Worm (Caenorhabditis elegans): ENCODE measurements around the gene K11D12.11.

K11D12.11 gene

DNA sequence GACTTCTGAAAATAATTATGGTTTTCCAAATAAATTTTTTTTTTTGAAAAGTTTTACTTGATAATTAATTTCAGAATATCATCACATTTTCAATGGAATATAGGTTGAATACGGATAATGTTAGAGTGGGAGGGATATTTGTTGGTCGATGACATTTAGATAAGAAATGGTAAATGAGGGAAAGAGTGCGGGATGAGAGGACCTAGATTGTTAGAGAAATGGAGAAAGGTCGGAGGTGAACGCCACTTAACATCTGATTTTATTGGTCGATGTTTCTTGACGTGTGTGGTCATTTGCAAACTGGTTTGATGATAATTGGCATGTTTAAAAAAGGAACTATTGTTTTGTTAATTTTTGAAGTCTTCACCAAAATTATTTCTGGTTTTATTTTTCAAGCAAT is 951 bp downstream of the K11D12.11 start:
- TF ChIP-seq ahr-1 (tag; optimal IDR thresholded peaks at IDR 0.05): no peak
- TF ChIP-seq eyg-1 (tag; optimal IDR thresholded peaks at IDR 0.05): no peak
- no peak for TF ChIP-seq hlh-13 (GFP tag; optimal IDR thresholded peaks at IDR 0.05)
- no peak for TF ChIP-seq tbx-2 (tag; optimal IDR thresholded peaks at IDR 0.05)
- TF ChIP-seq sox-2 (GFP tag; IDR thresholded peaks at IDR 0.05): no peak
- no peak for TF ChIP-seq ceh-34 (tag; optimal IDR thresholded peaks at IDR 0.05)
- no peak for TF ChIP-seq ets-4 (tag; optimal IDR thresholded peaks at IDR 0.05)

ce11 chrV:5036364-5036763 is 3.0 kb downstream of the K11D12.11 start, which contains the start of gene K11D12.7:
TSS of gene K11D12.7 (minus strand) at chrV:5036464.
- TF ChIP-seq unc-42 (tag; optimal IDR thresholded peaks at IDR 0.05) (no peak), pag-3 (tag; optimal IDR thresholded peaks at IDR 0.05; ENCODE audit: borderline replicate concordance) (no peak), C38D4.7 (GFP tag; optimal IDR thresholded peaks at IDR 0.05) (no peak), K09A11.1 (tag; optimal IDR thresholded peaks at IDR 0.05; ENCODE audit: insufficient read depth) (no peak), dve-1 (tag; optimal IDR thresholded peaks at IDR 0.05) (no peak), ceh-31 (tag; optimal IDR thresholded peaks at IDR 0.05) (no peak), tbx-7 (tag; optimal IDR thresholded peaks at IDR 0.05) (no peak), sox-2 (GFP tag; IDR thresholded peaks at IDR 0.05) (no peak), ceh-34 (tag; optimal IDR thresholded peaks at IDR 0.05) (no peak), fkh-6 (tag; optimal IDR thresholded peaks at IDR 0.05) (no peak), mec-3 (tag; optimal IDR thresholded peaks at IDR 0.05; ENCODE audit: borderline replicate concordance) (no peak), T23F11.4 (GFP tag; optimal IDR thresholded peaks at IDR 0.05) (no peak)

DNA sequence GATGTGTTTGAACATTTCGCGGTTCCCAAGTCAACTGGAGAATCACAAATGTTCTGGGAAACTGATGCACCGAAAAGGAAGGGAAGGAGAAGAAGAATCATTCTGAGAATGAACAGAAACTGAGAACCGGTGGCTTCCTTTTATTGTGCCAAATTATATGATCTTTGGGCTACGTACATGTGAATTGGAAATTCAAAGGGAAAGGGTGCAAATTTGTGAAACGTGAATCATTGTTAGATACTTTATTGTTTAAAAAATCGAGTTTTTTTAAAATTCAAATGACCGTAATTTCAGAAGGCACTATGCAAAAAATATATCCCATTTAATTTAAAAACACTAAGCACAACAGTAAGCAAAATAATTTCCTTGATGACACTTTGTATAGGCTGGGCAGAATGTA is 4.3 kb downstream of the K11D12.11 start, which contains the start of gene K11D12.6:
K11D12.6 (minus strand) TSS at position 101 of the 400 bp plus-strand sequence.
- TF ChIP-seq F13H6.1 (tag; optimal IDR thresholded peaks at IDR 0.05) (no peak), zip-5 (tag; optimal IDR thresholded peaks at IDR 0.05) (no peak)

DNA sequence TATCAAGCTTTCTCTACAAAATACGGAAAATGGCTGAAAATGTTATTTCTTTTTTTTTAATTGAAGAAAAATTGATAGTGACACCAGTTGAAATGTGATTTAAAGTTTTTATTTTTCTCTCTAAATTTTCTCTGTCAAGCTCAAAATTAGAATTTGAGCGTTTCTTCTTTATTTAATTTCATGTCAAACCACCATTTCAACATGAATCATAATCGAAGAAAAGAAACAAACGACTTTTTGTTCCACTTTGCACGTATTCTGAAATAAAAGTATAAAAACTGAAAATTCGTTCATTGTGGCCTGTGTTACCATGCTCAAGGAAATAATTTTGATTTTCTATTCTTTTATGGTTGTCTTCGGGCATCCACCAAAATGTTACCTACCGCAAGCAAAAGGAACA is 6.3 kb downstream of the K11D12.11 start, which contains the start of gene K11D12.13:
K11D12.13 (plus strand) TSS at position 301 of the 400 bp plus-strand sequence.
- TF ChIP-seq elt-2 (tag; optimal IDR thresholded peaks at IDR 0.05) (no peak), unc-86 (tag; optimal IDR thresholded peaks at IDR 0.05) (no peak), sdc-2 (tag; optimal IDR thresholded peaks at IDR 0.05) (no peak), odd-2 (tag; optimal IDR thresholded peaks at IDR 0.05) (no peak), pag-3 (tag; optimal IDR thresholded peaks at IDR 0.05; ENCODE audit: borderline replicate concordance) (no peak), npax-4 (tag; optimal IDR thresholded peaks at IDR 0.05) (no peak), hlh-8 (tag; optimal IDR thresholded peaks at IDR 0.05) (no peak), F13H6.1 (tag; optimal IDR thresholded peaks at IDR 0.05) (no peak), ceh-18 (tag; optimal IDR thresholded peaks at IDR 0.05) (no peak), pha-2 (tag; optimal IDR thresholded peaks at IDR 0.05) (no peak), K02D7.2 (tag; optimal IDR thresholded peaks at IDR 0.05) (no peak), C08G9.2 (tag; optimal IDR thresholded peaks at IDR 0.05) (no peak), unc-3 (GFP tag; conservative IDR thresholded peaks at IDR 0.05) (no peak), unc-3 (tag; optimal IDR thresholded peaks at IDR 0.05) (no peak), lin-11 (tag; optimal IDR thresholded peaks at IDR 0.05) (no peak), ceh-48 (tag; optimal IDR thresholded peaks at IDR 0.05) (no peak), pha-4 (tag; optimal IDR thresholded peaks at IDR 0.05) (no peak), mec-3 (tag; optimal IDR thresholded peaks at IDR 0.05; ENCODE audit: borderline replicate concordance) (no peak), ceh-31 (tag; optimal IDR thresholded peaks at IDR 0.05) (no peak), T23F11.4 (GFP tag; optimal IDR thresholded peaks at IDR 0.05) (no peak)

ce11 chrV:5032176-5032575 is 7.2 kb downstream of the K11D12.11 start:
- no peak for TF ChIP-seq ama-1 (optimal IDR thresholded peaks at IDR 0.05)
- no peak for TF ChIP-seq hlh-13 (GFP tag; optimal IDR thresholded peaks at IDR 0.05)
- TF ChIP-seq eyg-1 (tag; optimal IDR thresholded peaks at IDR 0.05): no peak
- TF ChIP-seq tbx-2 (tag; optimal IDR thresholded peaks at IDR 0.05): no peak
- TF ChIP-seq gmeb-2 (tag; optimal IDR thresholded peaks at IDR 0.05): no peak
- no peak for TF ChIP-seq elt-4 (tag; optimal IDR thresholded peaks at IDR 0.05)
- no peak for TF ChIP-seq pqm-1 (tag; optimal IDR thresholded peaks at IDR 0.05)
- TF ChIP-seq nhr-232 (tag; optimal IDR thresholded peaks at IDR 0.05): no peak
- TF ChIP-seq ref-2 (tag; optimal IDR thresholded peaks at IDR 0.05): no peak
- no peak for TF ChIP-seq ceh-48 (tag; optimal IDR thresholded peaks at IDR 0.05)
- no peak for TF ChIP-seq pag-3 (tag; optimal IDR thresholded peaks at IDR 0.05; ENCODE audit: borderline replicate concordance)
- no peak for TF ChIP-seq ceh-9 (tag; optimal IDR thresholded peaks at IDR 0.05)
- TF ChIP-seq unc-3 (GFP tag; conservative IDR thresholded peaks at IDR 0.05): no peak
- TF ChIP-seq unc-3 (tag; optimal IDR thresholded peaks at IDR 0.05): no peak
- no peak for TF ChIP-seq fax-1 (tag; optimal IDR thresholded peaks at IDR 0.05)
